Worm (Caenorhabditis elegans) whole organism, midembryonic: ENCODE results near the gene F27E5.3.

Source experiments
- cog-1 ChIP-seq: sonication (generic microtip); optimal IDR thresholded peaks from 2 replicates; lab custom pipeline; 2016; ENCODE audit warnings: missing genetic modification characterization, missing compliant biosample characterization
- flt-1 ChIP-seq: fragments of 200-800 bp; sonication (Bioruptor generic); IDR thresholded peaks from 2 replicates; pipeline ENCODE4 v1.3.6; 2022; ENCODE audit warnings: missing genetic modification characterization, missing compliant biosample characterization
- ztf-23 ChIP-seq: fragments of 200-800 bp; sonication (Bioruptor generic); IDR thresholded peaks from 2 replicates; pipeline ENCODE4 v1.3.6; 2022; ENCODE audit warnings: missing genetic modification reagents, missing genetic modification characterization, missing compliant biosample characterization
- ztf-29 ChIP-seq: fragments of 200-800 bp; sonication (Bioruptor generic); IDR thresholded peaks from 2 replicates; pipeline ENCODE4 v1.3.6; 2022; ENCODE audit warnings: missing genetic modification reagents, missing genetic modification characterization, missing compliant biosample characterization

- no peak for TF ChIP-seq ztf-29
- no peak for TF ChIP-seq flt-1 (GFP tag; lab: Robert Waterston, UW)
- TF ChIP-seq cog-1 (tag; lab: Kevin White, UChicago), result no peak
- no peak for TF ChIP-seq ztf-23 (GFP tag; lab: Robert Waterston, UW)
Observed at ce11 chrII:10127389-10127788, 16.6 kb downstream of the F27E5.3 start, which contains the start of gene F27E5.8.
